Worm (Caenorhabditis elegans) whole organism, midembryonic: ENCODE data around the gene frpr-11.

ENCODE experiments used
- T22C8.4 ChIP-seq: fragments of 200-800 bp; sonication (Bioruptor generic); IDR thresholded peaks from 2 replicates; pipeline ENCODE4 v1.3.6; 2022; ENCODE audit warnings: missing genetic modification characterization, missing compliant biosample characterization
- cog-1 ChIP-seq: sonication (generic microtip); optimal IDR thresholded peaks from 2 replicates; lab custom pipeline; 2016; ENCODE audit warnings: missing genetic modification characterization, missing compliant biosample characterization
- flt-1 ChIP-seq: fragments of 200-800 bp; sonication (Bioruptor generic); IDR thresholded peaks from 2 replicates; pipeline ENCODE4 v1.3.6; 2022; ENCODE audit warnings: missing genetic modification characterization, missing compliant biosample characterization
- klf-2 ChIP-seq: fragments of 200-800 bp; sonication (Bioruptor generic); conservative IDR thresholded peaks from 2 replicates; pipeline ENCODE4 v1.3.6; 2022; ENCODE audit warnings: missing genetic modification reagents, missing genetic modification characterization, missing compliant biosample characterization
- med-1 ChIP-seq: sonication (generic microtip); optimal IDR thresholded peaks from 2 replicates; lab custom pipeline; 2017; ENCODE audit warnings: missing genetic modification characterization, mild to moderate bottlenecking, missing compliant biosample characterization, antibody characterized with exemption, missing genetic modification reagents; ENCODE audit not compliant: insufficient read depth
- ztf-29 ChIP-seq: fragments of 200-800 bp; sonication (Bioruptor generic); IDR thresholded peaks from 2 replicates; pipeline ENCODE4 v1.3.6; 2022; ENCODE audit warnings: missing genetic modification reagents, missing genetic modification characterization, missing compliant biosample characterization

DNA sequence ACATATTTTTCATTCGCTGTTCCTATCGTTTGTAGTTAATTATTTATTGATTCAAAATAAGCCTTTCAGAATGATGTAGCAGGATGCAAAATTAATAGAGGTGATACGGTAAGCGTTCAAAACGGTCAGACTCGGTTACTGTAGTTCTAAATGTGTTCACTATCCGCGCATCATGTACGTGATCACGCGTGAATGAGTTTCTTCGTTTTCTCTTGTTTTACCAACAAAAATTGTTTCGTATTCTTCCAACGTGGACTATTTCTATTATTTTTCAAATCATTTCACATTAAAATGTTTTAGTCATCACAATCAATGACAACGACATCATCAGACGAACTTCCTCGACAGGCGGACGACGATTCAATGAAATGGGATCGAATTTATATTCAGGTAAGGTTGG lies 40.5 kb downstream of the frpr-11 start, which contains the start of gene gck-1:
- TF ChIP-seq klf-2 (GFP tag; lab: Robert Waterston, UW) (no peak), med-1 (no peak), flt-1 (GFP tag; lab: Robert Waterston, UW) (no peak), cog-1 (no peak), ztf-29 (GFP tag; lab: Robert Waterston, UW) (no peak), T22C8.4 (GFP tag; lab: Robert Waterston, UW) (no peak)
